Fruit fly (Drosophila melanogaster): ENCODE results near the gene I-t.
A peak's percentile ranks its signal among the peaks of the same experiment; 100 is the strongest.

The I-t gene

DNA sequence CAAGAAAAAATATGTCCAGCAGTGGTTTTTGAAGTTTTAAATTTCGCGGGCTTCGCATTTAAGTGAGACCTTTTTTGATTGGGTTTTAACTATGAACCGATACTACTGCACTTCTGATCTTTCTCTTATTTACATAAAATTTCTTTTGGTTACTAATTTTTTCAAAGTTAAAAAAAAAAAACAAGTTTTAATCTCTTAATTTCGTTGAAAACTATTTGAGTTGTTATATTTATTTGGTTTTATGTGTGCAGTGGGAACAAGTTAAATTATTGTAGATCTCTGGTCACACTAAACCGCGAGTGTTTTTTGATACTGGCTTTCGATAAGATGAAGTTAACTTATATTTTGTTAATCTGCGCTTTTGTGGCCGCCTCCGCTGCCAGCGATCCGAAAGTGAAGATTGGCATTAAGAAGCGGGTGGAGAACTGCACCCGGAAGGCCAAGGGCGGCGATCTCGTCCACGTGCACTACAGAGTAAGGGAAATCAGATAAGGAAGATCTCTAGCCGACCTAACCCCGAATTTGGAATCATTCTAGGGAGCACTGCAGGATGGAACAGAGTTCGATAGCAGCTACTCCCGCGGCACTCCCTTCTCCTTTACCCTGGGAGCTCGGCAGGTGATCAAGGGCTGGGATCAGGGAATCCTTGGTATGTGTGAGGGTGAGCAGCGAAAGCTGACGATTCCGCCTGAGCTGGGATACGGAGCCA, 29.7 kb upstream of the I-t start, which contains the start of gene CG14715 (continued):
- TF ChIP-seq Asciz (GFP tag; optimal IDR thresholded peaks at IDR 0.05) (no peak), ash1 (GFP tag; optimal IDR thresholded peaks at IDR 0.05) (no peak), CG10274 (GFP tag; optimal IDR thresholded peaks at IDR 0.05) (no peak), CG6689 (GFP tag; IDR thresholded peaks at IDR 0.05) (peak; percentile 70), en (GFP tag; optimal IDR thresholded peaks at IDR 0.05) (no peak), Neu2 (GFP tag; optimal IDR thresholded peaks at IDR 0.05; ENCODE audit: borderline replicate concordance) (no peak), CG18619 (GFP tag; optimal IDR thresholded peaks at IDR 0.05) (no peak), hkb (optimal IDR thresholded peaks at IDR 0.05) (no peak), hkb (GFP tag; IDR thresholded peaks at IDR 0.05) (peak; percentile 64), Opbp (GFP tag; IDR thresholded peaks at IDR 0.05; ENCODE audit: partially characterized antibody) (no peak), Mes4 (GFP tag; optimal IDR thresholded peaks at IDR 0.05) (peak; percentile 13), sima (GFP tag; optimal IDR thresholded peaks at IDR 0.05) (no peak), Optix (GFP tag; IDR thresholded peaks at IDR 0.05) (no peak), E2f1 (GFP tag; IDR thresholded peaks at IDR 0.05) (peak; percentile 57)

DNA sequence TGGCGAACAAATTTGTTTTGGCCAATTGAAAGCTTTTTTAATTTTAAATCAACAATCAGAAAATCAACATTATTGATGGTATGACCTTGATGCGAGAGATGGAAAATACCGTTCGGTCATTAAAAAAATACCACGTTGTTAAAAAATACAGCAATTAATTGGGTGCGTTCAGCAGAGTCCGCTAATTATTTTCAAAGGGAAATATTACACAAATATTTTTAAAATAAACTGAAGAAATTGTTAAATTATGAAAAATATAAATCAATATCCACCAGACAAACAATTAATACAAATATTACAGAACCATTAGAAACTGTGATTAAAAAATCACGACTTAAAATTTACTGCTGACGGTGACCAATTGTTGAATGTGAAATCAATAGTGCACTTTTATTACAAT, 25.8 kb upstream of the I-t start, which contains the start of gene CG18476:
Gene CG18476, minus strand, starts transcription at position 101 of the 400 bp plus-strand sequence.
- peak; percentile 76 for TF ChIP-seq CrebB (tag; optimal IDR thresholded peaks at IDR 0.05)
- no peak for TF ChIP-seq CG14860 (GFP tag; IDR thresholded peaks at IDR 0.05; ENCODE audit: partially characterized antibody)
- peak; percentile 75 for TF ChIP-seq gfzf (GFP tag; optimal IDR thresholded peaks at IDR 0.05)
- peak; percentile 90 for TF ChIP-seq Ets65A (GFP tag)
- TF ChIP-seq CG2678 (tag; optimal IDR thresholded peaks at IDR 0.05), result peak; percentile 95
- peak; percentile 91 for TF ChIP-seq CG4424 (GFP tag; optimal IDR thresholded peaks at IDR 0.05)
- TF ChIP-seq sd (tag; optimal IDR thresholded peaks at IDR 0.05), result no peak
- TF ChIP-seq tin (GFP tag; optimal IDR thresholded peaks at IDR 0.05), result peak; percentile 89
- TF ChIP-seq CG4328 (GFP tag; optimal IDR thresholded peaks at IDR 0.05), result peak; percentile 75
- peak; percentile 86 for TF ChIP-seq CG31224 (GFP tag; IDR thresholded peaks at IDR 0.05)
- peak; percentile 77 for TF ChIP-seq Bteb2 (GFP tag; optimal IDR thresholded peaks at IDR 0.05)
- TF ChIP-seq Taf1 (GFP tag; IDR thresholded peaks at IDR 0.05), result peak; percentile 73
- peak; percentile 94 for TF ChIP-seq Awh (GFP tag; IDR thresholded peaks at IDR 0.05)
- TF ChIP-seq aop (GFP tag; IDR thresholded peaks at IDR 0.05), result no peak
- TF ChIP-seq salm (tag; optimal IDR thresholded peaks at IDR 0.05), result peak; percentile 85
- TF ChIP-seq esg (GFP tag; conservative IDR thresholded peaks at IDR 0.05), result peak; percentile 91
- peak; percentile 94 for TF ChIP-seq Sox102F (GFP tag; optimal IDR thresholded peaks at IDR 0.05)
- TF ChIP-seq prd (optimal IDR thresholded peaks at IDR 0.05), result no peak
- TF ChIP-seq prd (GFP tag; IDR thresholded peaks at IDR 0.05), result peak; percentile 96
- TF ChIP-seq CG1603 (tag; optimal IDR thresholded peaks at IDR 0.05), result peak; percentile 59
- TF ChIP-seq CG13123 (GFP tag; optimal IDR thresholded peaks at IDR 0.05), result peak; percentile 66
- TF ChIP-seq bowl (GFP tag; IDR thresholded peaks at IDR 0.05), result peak; percentile 72
- TF ChIP-seq al (GFP tag; IDR thresholded peaks at IDR 0.05), result peak; percentile 93
- TF ChIP-seq CG33557 (GFP tag; optimal IDR thresholded peaks at IDR 0.05), result peak; percentile 85
- peak; percentile 78 for TF ChIP-seq CG8290 (GFP tag; optimal IDR thresholded peaks at IDR 0.05)
- TF ChIP-seq CG8290 (tag; optimal IDR thresholded peaks at IDR 0.05), result peak in 1 of 2 experiments; percentile 63
- peak; percentile 85 for TF ChIP-seq scrt (GFP tag; optimal IDR thresholded peaks at IDR 0.05)
- peak; percentile 84 for TF ChIP-seq CG7271 (tag; optimal IDR thresholded peaks at IDR 0.05)
- peak; percentile 94 for TF ChIP-seq dmrt99B (tag; optimal IDR thresholded peaks at IDR 0.05)
- no peak for TF ChIP-seq bigmax (GFP tag; optimal IDR thresholded peaks at IDR 0.05)
- peak; percentile 91 for TF ChIP-seq CG4730 (GFP tag; IDR thresholded peaks at IDR 0.05)
- TF ChIP-seq Neu2 (GFP tag; optimal IDR thresholded peaks at IDR 0.05; ENCODE audit: borderline replicate concordance), result no peak
- peak; percentile 96 for TF ChIP-seq CG17829 (tag; optimal IDR thresholded peaks at IDR 0.05)
- TF ChIP-seq Trl (optimal IDR thresholded peaks at IDR 0.05), result no peak
- TF ChIP-seq Trl (GFP tag; optimal IDR thresholded peaks at IDR 0.05), result peak; percentile 65
- TF ChIP-seq gro (GFP tag; optimal IDR thresholded peaks at IDR 0.05), result peak; percentile 80
- no peak for TF ChIP-seq CG6791 (GFP tag; IDR thresholded peaks at IDR 0.05; ENCODE audit: partially characterized antibody)
- peak; percentile 75; the same call in 2 of the 3 replicates for TF ChIP-seq otp (GFP tag; IDR thresholded peaks at IDR 0.05)
